Fruit fly (Drosophila melanogaster) whole organism, embryonic: ENCODE data around the gene dwg.

Source experiments
- Adf1 ChIP-seq: fragments of 200-800 bp; sonication (Bioruptor generic); IDR thresholded peaks from 2 replicates; pipeline ENCODE4 v1.3.6; 2022; ENCODE audit warnings: missing biosample characterization, missing genetic modification characterization
- Aef1 ChIP-seq: fragments of 200-800 bp; sonication (Bioruptor generic); IDR thresholded peaks from 3 replicates; pipeline ENCODE4 v1.3.6; 2022; ENCODE audit warnings: missing biosample characterization, missing genetic modification characterization
- Blimp-1 ChIP-seq: fragments of 200-800 bp; sonication (Bioruptor generic); optimal IDR thresholded peaks from 3 replicates; lab custom pipeline; 2018; ENCODE audit warnings: missing biosample characterization, missing genetic modification characterization, mild to moderate bottlenecking, moderate library complexity, missing genetic modification reagents
- BtbVII ChIP-seq: fragments of 200-800 bp; sonication (Bioruptor generic); optimal IDR thresholded peaks from 3 replicates; lab custom pipeline; 2017; ENCODE audit warnings: missing biosample characterization, mild to moderate bottlenecking, missing genetic modification characterization
- CG1233 ChIP-seq: fragments of 200-800 bp; sonication (Bioruptor generic); optimal IDR thresholded peaks from 4 replicates; lab custom pipeline; 2018; ENCODE audit warnings: missing biosample characterization, mild to moderate bottlenecking, missing genetic modification characterization
- CG14965 ChIP-seq: fragments of 200-800 bp; sonication (Bioruptor generic); optimal IDR thresholded peaks from 2 replicates; lab custom pipeline; 2016; ENCODE audit warnings: missing biosample characterization, missing genetic modification characterization, borderline replicate concordance
- CG1602 ChIP-seq: fragments of 200-800 bp; sonication (Bioruptor generic); optimal IDR thresholded peaks from 3 replicates; lab custom pipeline; 2016; ENCODE audit warnings: missing biosample characterization, missing genetic modification characterization
- CG2120 ChIP-seq: fragments of 200-800 bp; sonication (Bioruptor generic); optimal IDR thresholded peaks from 3 replicates; lab custom pipeline; 2016; ENCODE audit warnings: missing biosample characterization, missing genetic modification characterization
- CG31224 ChIP-seq: fragments of 200-800 bp; sonication (Bioruptor generic); IDR thresholded peaks from 2 replicates; pipeline ENCODE4 v1.3.6; 2022; ENCODE audit warnings: missing biosample characterization, missing genetic modification characterization
- CG32772 ChIP-seq: fragments of 200-800 bp; sonication (Bioruptor generic); IDR thresholded peaks from 2 replicates; pipeline ENCODE4 v1.3.6; 2022; ENCODE audit warnings: missing biosample characterization, missing genetic modification characterization
- CG33213 ChIP-seq: fragments of 200-800 bp; sonication (Bioruptor generic); optimal IDR thresholded peaks from 3 replicates; lab custom pipeline; 2016; ENCODE audit warnings: missing biosample characterization, missing genetic modification characterization
- CG3847 ChIP-seq: fragments of 200-800 bp; sonication (Bioruptor generic); IDR thresholded peaks from 2 replicates; pipeline ENCODE4 v1.3.6; 2022; ENCODE audit warnings: missing biosample characterization, missing genetic modification characterization
- CG4282 ChIP-seq: fragments of 200-800 bp; sonication (Bioruptor generic); optimal IDR thresholded peaks from 2 replicates; lab custom pipeline; 2016; ENCODE audit warnings: missing biosample characterization, missing genetic modification characterization
- CG6683 ChIP-seq: fragments of 200-800 bp; sonication (Bioruptor generic); optimal IDR thresholded peaks from 2 replicates; lab custom pipeline; 2017; ENCODE audit warnings: missing biosample characterization, mild to moderate bottlenecking, missing genetic modification characterization, missing genetic modification reagents
- CG6689 ChIP-seq: fragments of 200-800 bp; sonication (Bioruptor generic); IDR thresholded peaks from 2 replicates; pipeline ENCODE4 v1.3.6; 2022; ENCODE audit warnings: missing biosample characterization, missing genetic modification characterization
- CG7271 ChIP-seq: fragments of 200-800 bp; sonication (Bioruptor generic); optimal IDR thresholded peaks from 2 replicates; lab custom pipeline; 2018; ENCODE audit warnings: missing biosample characterization, mild to moderate bottlenecking, missing genetic modification characterization, moderate library complexity
- CG8924 ChIP-seq: fragments of 200-800 bp; optimal IDR thresholded peaks from 3 replicates; lab custom pipeline; 2019; ENCODE audit warnings: missing biosample characterization, mild to moderate bottlenecking, missing genetic modification characterization, moderate library complexity
- D19B ChIP-seq: fragments of 200-800 bp; sonication (Bioruptor generic); optimal IDR thresholded peaks from 2 replicates; lab custom pipeline; 2017; ENCODE audit warnings: missing biosample characterization, mild to moderate bottlenecking, missing genetic modification characterization
- Dp ChIP-seq: fragments of 200-800 bp; sonication (Bioruptor generic); optimal IDR thresholded peaks from 2 replicates; lab custom pipeline; 2018; ENCODE audit warnings: missing biosample characterization, mild to moderate bottlenecking, missing genetic modification characterization, moderate library complexity
- GATAe ChIP-seq: fragments of 200-800 bp; sonication (Bioruptor generic); conservative IDR thresholded peaks from 2 replicates; pipeline ENCODE4 v1.3.6; 2022; ENCODE audit warnings: missing biosample characterization, missing genetic modification characterization
- Gsc ChIP-seq: fragments of 200-800 bp; sonication (Bioruptor generic); IDR thresholded peaks from 2 replicates; pipeline ENCODE4 v1.3.6; 2022; ENCODE audit warnings: missing biosample characterization, missing genetic modification characterization
- Hr39 ChIP-seq: fragments of >200 bp; optimal IDR thresholded peaks from 2 replicates; lab custom pipeline; 2017
- MBD-R2 ChIP-seq: fragments of 200-800 bp; sonication (Bioruptor generic); IDR thresholded peaks from 2 replicates; pipeline ENCODE4 v1.3.6; 2022; ENCODE audit warnings: missing biosample characterization, missing genetic modification characterization
- Mes4 ChIP-seq: fragments of 200-800 bp; sonication (Bioruptor generic); optimal IDR thresholded peaks from 2 replicates; lab custom pipeline; 2016; ENCODE audit warnings: missing biosample characterization, missing genetic modification characterization
- Nf-YB ChIP-seq: fragments of 200-800 bp; sonication (Bioruptor generic); optimal IDR thresholded peaks from 3 replicates; lab custom pipeline; 2019; ENCODE audit warnings: missing biosample characterization, mild to moderate bottlenecking, missing genetic modification characterization, moderate library complexity
- PHDP ChIP-seq: fragments of 200-800 bp; sonication (Bioruptor generic); optimal IDR thresholded peaks from 3 replicates; lab custom pipeline; 2018; ENCODE audit warnings: missing biosample characterization, mild to moderate bottlenecking, missing genetic modification characterization, moderate library complexity
- Pdp1 ChIP-seq, 2 experiments: fragments of 200-800 bp; sonication (Bioruptor generic); optimal IDR thresholded peaks; 3 replicates each; lab custom pipeline; 2016; ENCODE audit warnings: missing biosample characterization in 2 of 2, missing genetic modification characterization in 2 of 2, mild to moderate bottlenecking in 1 of 2, moderate library complexity in 1 of 2
- Usf ChIP-seq: fragments of 200-800 bp; sonication (Bioruptor generic); optimal IDR thresholded peaks from 2 replicates; lab custom pipeline; 2017; ENCODE audit warnings: missing genotype, missing biosample characterization, missing genetic modification characterization
- al ChIP-seq: fragments of 200-800 bp; sonication (Bioruptor generic); IDR thresholded peaks from 2 replicates; pipeline ENCODE4 v1.3.6; 2022; ENCODE audit warnings: missing biosample characterization, missing genetic modification characterization
- az2 ChIP-seq: fragments of 200-800 bp; sonication (Bioruptor generic); optimal IDR thresholded peaks from 3 replicates; lab custom pipeline; 2016; ENCODE audit warnings: missing biosample characterization, missing genetic modification characterization
- bab2 ChIP-seq: fragments of 200-800 bp; sonication (Bioruptor generic); optimal IDR thresholded peaks from 2 replicates; lab custom pipeline; 2016; ENCODE audit warnings: missing biosample characterization, missing genetic modification characterization
- br ChIP-seq: fragments of >200 bp; optimal IDR thresholded peaks from 2 replicates; lab custom pipeline; 2017
- chm ChIP-seq: fragments of 200-800 bp; sonication (Bioruptor generic); IDR thresholded peaks from 2 replicates; pipeline ENCODE4 v1.3.6; 2022; ENCODE audit warnings: missing biosample characterization, missing genetic modification characterization
- crp ChIP-seq, 2 experiments: fragments of 200-800 bp; sonication (Bioruptor generic); optimal IDR thresholded peaks; 2 replicates in 1 of 2; 3 replicates in 1 of 2; lab custom pipeline; 2017; ENCODE audit warnings: missing biosample characterization in 2 of 2, missing genetic modification characterization in 2 of 2, mild to moderate bottlenecking in 1 of 2, moderate library complexity in 1 of 2
- da ChIP-seq: fragments of 200-800 bp; sonication (Bioruptor generic); optimal IDR thresholded peaks from 2 replicates; lab custom pipeline; 2016; ENCODE audit warnings: missing biosample characterization, missing genetic modification characterization
- dmrt99B ChIP-seq: fragments of 200-800 bp; sonication (Bioruptor generic); optimal IDR thresholded peaks from 2 replicates; lab custom pipeline; 2018; ENCODE audit warnings: missing biosample characterization, mild to moderate bottlenecking, missing genetic modification characterization, moderate library complexity
- dpn ChIP-seq, 2 experiments: fragments of 200-800 bp; sonication (Bioruptor generic); optimal IDR thresholded peaks; 3 replicates each; lab custom pipeline; 2016; ENCODE audit warnings: missing biosample characterization in 2 of 2, missing genetic modification characterization in 2 of 2
- en ChIP-seq: fragments of 200-800 bp; sonication (Bioruptor generic); optimal IDR thresholded peaks from 2 replicates; lab custom pipeline; 2016; ENCODE audit warnings: missing biosample characterization, missing genetic modification characterization
- eve ChIP-seq, 2 experiments: fragments of >200 bp; optimal IDR thresholded peaks; 2 replicates each; lab custom pipeline; 2017; ENCODE audit warnings: missing biosample characterization in 2 of 2, missing genetic modification characterization in 2 of 2
- ewg ChIP-seq: fragments of 200-800 bp; sonication (Bioruptor generic); optimal IDR thresholded peaks from 3 replicates; lab custom pipeline; 2017; ENCODE audit warnings: mild to moderate bottlenecking, missing biosample characterization, missing genetic modification reagents, missing genetic modification characterization
- exex ChIP-seq: fragments of 200-800 bp; sonication (Bioruptor generic); optimal IDR thresholded peaks from 4 replicates; lab custom pipeline; 2018; ENCODE audit warnings: missing biosample characterization, mild to moderate bottlenecking, missing genetic modification characterization, moderate library complexity
- hbn ChIP-seq: fragments of 200-800 bp; sonication (Bioruptor generic); IDR thresholded peaks from 2 replicates; pipeline ENCODE4 v1.3.6; 2022; ENCODE audit warnings: missing biosample characterization, missing genetic modification characterization; ENCODE audit not compliant: partially characterized antibody
- knrl ChIP-seq: fragments of 200-800 bp; sonication (Bioruptor generic); IDR thresholded peaks from 3 replicates; pipeline ENCODE4 v1.3.6; 2022; ENCODE audit warnings: missing biosample characterization, missing genetic modification characterization; ENCODE audit not compliant: partially characterized antibody
- prd ChIP-seq, 3 experiments: fragments of >200 bp in 2 of 3; fragments of 200-800 bp in 1 of 3; sonication (Bioruptor generic) in 1 of 3; optimal IDR thresholded peaks in 2 of 3; IDR thresholded peaks in 1 of 3; 2 replicates in 2 of 3; 3 replicates in 1 of 3; pipeline versions ENCODE4 v1.3.6 to Lab custom; 2017 to 2022; ENCODE audit warnings: missing biosample characterization in 1 of 3, missing genetic modification characterization in 1 of 3
- ranshi ChIP-seq: fragments of 200-800 bp; sonication (Bioruptor generic); IDR thresholded peaks from 2 replicates; pipeline ENCODE4 v1.3.6; 2022; ENCODE audit warnings: missing biosample characterization, missing genetic modification characterization
- sim ChIP-seq: fragments of 200-800 bp; sonication (Bioruptor generic); IDR thresholded peaks from 2 replicates; pipeline ENCODE4 v1.3.6; 2022; ENCODE audit warnings: missing biosample characterization, missing genetic modification characterization
- slou ChIP-seq: fragments of 200-800 bp; sonication (Bioruptor generic); optimal IDR thresholded peaks from 3 replicates; lab custom pipeline; 2016; ENCODE audit warnings: missing biosample characterization, missing genetic modification characterization
- ssp ChIP-seq: fragments of 200-800 bp; sonication (Bioruptor generic); IDR thresholded peaks from 2 replicates; pipeline ENCODE4 v1.3.6; 2022; ENCODE audit warnings: missing biosample characterization, missing genetic modification characterization
- twi ChIP-seq: fragments of 200-800 bp; optimal IDR thresholded peaks from 2 replicates; lab custom pipeline; 2019; ENCODE audit warnings: missing biosample characterization, mild to moderate bottlenecking, missing genetic modification characterization, moderate library complexity
- unc-4 ChIP-seq: fragments of 200-800 bp; sonication (Bioruptor generic); IDR thresholded peaks from 2 replicates; pipeline ENCODE4 v1.3.6; 2022; ENCODE audit warnings: missing biosample characterization, missing genetic modification characterization; ENCODE audit not compliant: partially characterized antibody
- vvl ChIP-seq: fragments of 200-800 bp; sonication (Bioruptor generic); IDR thresholded peaks from 2 replicates; pipeline ENCODE4 v1.3.6; 2022; ENCODE audit warnings: missing biosample characterization, missing genetic modification characterization

dwg gene

dm6 chrX:2732127-2732526 lies 4.6 kb downstream of the dwg start, which contains the start of the genes ttm50 and CG2712:
TSS of gene ttm50 (minus strand) at chrX:2732190.
TSS of gene CG2712 (plus strand) at chrX:2732469.
- TF ChIP-seq crp (GFP tag; optimal IDR thresholded peaks at IDR 0.05; lab: Kevin White, UChicago) (peak; percentile 57 to 93), CG14965 (GFP tag; lab: Kevin White, UChicago) (no peak), eve (GFP tag; optimal IDR thresholded peaks at IDR 0.05; lab: Kevin White, UChicago) (no peak), twi (tag; lab: Kevin White, UChicago) (peak; percentile 66), knrl (GFP tag; lab: Robert Waterston, UW) (peak; percentile 37; the same call in 1 of the 3 replicates), Aef1 (GFP tag; lab: Robert Waterston, UW) (no peak), CG33213 (GFP tag; lab: Kevin White, UChicago) (no peak), CG31224 (GFP tag; lab: Robert Waterston, UW) (0 out of 2 replicates have a peak, but pooled peaks have one; percentile 40), CG3847 (GFP tag; lab: Robert Waterston, UW) (peak; percentile 57), CG2120 (GFP tag; lab: Kevin White, UChicago) (peak; percentile 54), en (GFP tag; lab: Kevin White, UChicago) (no peak), Gsc (GFP tag; lab: Robert Waterston, UW) (no peak), exex (no peak), Usf (peak; percentile 47), BtbVII (GFP tag; lab: Kevin White, UChicago) (no peak), dpn (GFP tag; optimal IDR thresholded peaks at IDR 0.05; lab: Kevin White, UChicago) (peak; percentile 21 to 52), dmrt99B (tag; lab: Kevin White, UChicago) (no peak), prd (optimal IDR thresholded peaks at IDR 0.05; lab: Kevin White, UChicago) (no peak), prd (GFP tag; IDR thresholded peaks at IDR 0.05; lab: Robert Waterston, UW) (peak; percentile 78), slou (GFP tag; lab: Kevin White, UChicago) (no peak), PHDP (tag; lab: Kevin White, UChicago) (no peak), CG4282 (GFP tag; lab: Kevin White, UChicago) (no peak), hbn (GFP tag; lab: Robert Waterston, UW) (no peak), sim (GFP tag; lab: Robert Waterston, UW) (no peak), CG1233 (GFP tag; lab: Kevin White, UChicago) (no peak), CG6689 (GFP tag; lab: Robert Waterston, UW) (peak; percentile 67), Hr39 (lab: Kevin White, UChicago) (no peak), az2 (GFP tag; lab: Kevin White, UChicago) (peak; percentile 49), Blimp-1 (GFP tag; lab: Kevin White, UChicago) (no peak), chm (GFP tag; lab: Robert Waterston, UW) (no peak), Pdp1 (GFP tag; optimal IDR thresholded peaks at IDR 0.05; lab: Kevin White, UChicago) (peak; percentile 1 to 23), Mes4 (no peak), GATAe (GFP tag; lab: Robert Waterston, UW) (no peak), CG1602 (GFP tag; lab: Kevin White, UChicago) (peak; percentile 27), da (GFP tag; lab: Kevin White, UChicago) (no peak), Nf-YB (GFP tag; lab: Kevin White, UChicago) (peak; percentile 38), ssp (peak; percentile 57; the same call in 1 of the 2 replicates), CG6683 (GFP tag; lab: Kevin White, UChicago) (peak; percentile 15), MBD-R2 (GFP tag; lab: Robert Waterston, UW) (peak; percentile 87), D19B (no peak), Adf1 (GFP tag; lab: Robert Waterston, UW) (0 out of 2 replicates have a peak, but pooled peaks have one; percentile 25), vvl (GFP tag; lab: Robert Waterston, UW) (peak; percentile 53; the same call in 1 of the 2 replicates), Dp (GFP tag; lab: Kevin White, UChicago) (peak; percentile 12), CG7271 (tag; lab: Kevin White, UChicago) (no peak), ewg (no peak), bab2 (GFP tag; lab: Kevin White, UChicago) (peak; percentile 0), CG8924 (peak; percentile 74), unc-4 (GFP tag; lab: Robert Waterston, UW) (no peak), br (lab: Kevin White, UChicago) (no peak), al (GFP tag; lab: Robert Waterston, UW) (peak; percentile 60), CG32772 (GFP tag; lab: Robert Waterston, UW) (no peak), ranshi (peak; percentile 29; the same call in 1 of the 2 replicates)
